Worm (Caenorhabditis elegans): ENCODE measurements around the gene unc-18.
A peak's percentile ranks its signal among the peaks of the same experiment; 100 is the strongest.

Gene unc-18

ce11 chrX:7681965-7682946, at the start of gene unc-18:
Gene unc-18 (plus strand): TSS chrX:7682896.
- TF ChIP-seq unc-62 (GFP tag; optimal IDR thresholded peaks at IDR 0.05) (peak; percentile 47), nhr-12 (tag; optimal IDR thresholded peaks at IDR 0.05) (no peak), ces-1 (GFP tag; optimal IDR thresholded peaks at IDR 0.05) (peak; percentile 83)

ce11 chrX:7636037-7636436, 46.7 kb upstream of the unc-18 start:
- TF ChIP-seq sem-2 (GFP tag; optimal IDR thresholded peaks at IDR 0.05) (no peak), flh-1 (GFP tag; optimal IDR thresholded peaks at IDR 0.05) (no peak), hlh-1 (tag; optimal IDR thresholded peaks at IDR 0.05) (peak; percentile 39), lsy-2 (tag; optimal IDR thresholded peaks at IDR 0.05) (no peak), zip-8 (tag; optimal IDR thresholded peaks at IDR 0.05) (no peak)

- TF ChIP-seq mls-2 (tag; optimal IDR thresholded peaks at IDR 0.05) (no peak), ceh-43 (GFP tag; optimal IDR thresholded peaks at IDR 0.05) (no peak), unc-62 (GFP tag; optimal IDR thresholded peaks at IDR 0.05) (no peak), zip-8 (tag; optimal IDR thresholded peaks at IDR 0.05) (no peak), lin-13 (tag; optimal IDR thresholded peaks at IDR 0.05) (no peak), elt-1 (tag; optimal IDR thresholded peaks at IDR 0.05; ENCODE audit: borderline replicate concordance, insufficient read depth) (no peak), M03D4.4 (tag; optimal IDR thresholded peaks at IDR 0.05) (no peak), bed-3 (GFP tag; optimal IDR thresholded peaks at IDR 0.05) (no peak), ztf-11 (tag; optimal IDR thresholded peaks at IDR 0.05) (no peak), elt-3 (tag; optimal IDR thresholded peaks at IDR 0.05) (no peak), mep-1 (tag; optimal IDR thresholded peaks at IDR 0.05) (no peak), nhr-237 (tag; optimal IDR thresholded peaks at IDR 0.05) (no peak), flh-1 (GFP tag; optimal IDR thresholded peaks at IDR 0.05) (no peak), nhr-76 (tag; optimal IDR thresholded peaks at IDR 0.05) (no peak)
These were observed 43.9 kb upstream of the unc-18 start for ce11 chrX:7638790-7639189.

- no peak for TF ChIP-seq lin-32 (GFP tag; optimal IDR thresholded peaks at IDR 0.05)
- no peak for TF ChIP-seq nhr-237 (tag; optimal IDR thresholded peaks at IDR 0.05)
- TF ChIP-seq pha-4 (tag; optimal IDR thresholded peaks at IDR 0.05) = no peak
- TF ChIP-seq ceh-43 (GFP tag; optimal IDR thresholded peaks at IDR 0.05) = no peak
- no peak for TF ChIP-seq unc-120 (tag; optimal IDR thresholded peaks at IDR 0.05; ENCODE audit: poor library complexity, severe bottlenecking)
- TF ChIP-seq M03D4.4 (tag; optimal IDR thresholded peaks at IDR 0.05) = no peak
- no peak for TF ChIP-seq blmp-1 (tag; optimal IDR thresholded peaks at IDR 0.05)
- no peak for TF ChIP-seq ztf-11 (tag; optimal IDR thresholded peaks at IDR 0.05)
- TF ChIP-seq nhr-12 (tag; optimal IDR thresholded peaks at IDR 0.05) = no peak
- no peak for TF ChIP-seq ceh-83 (GFP tag; optimal IDR thresholded peaks at IDR 0.05)
- TF ChIP-seq mab-5 (tag; optimal IDR thresholded peaks at IDR 0.05) = no peak
- no peak for TF ChIP-seq mls-2 (tag; optimal IDR thresholded peaks at IDR 0.05)
These were observed 42.3 kb upstream of the unc-18 start for ce11 chrX:7640391-7640790.

ce11 chrX:7640811-7641210, 41.9 kb upstream of the unc-18 start:
- peak; percentile 94 for TF ChIP-seq nhr-2 (tag; optimal IDR thresholded peaks at IDR 0.05)
- TF ChIP-seq unc-62 (GFP tag; optimal IDR thresholded peaks at IDR 0.05) = peak; percentile 72
- no peak for TF ChIP-seq cnd-1 (tag; optimal IDR thresholded peaks at IDR 0.05)
- TF ChIP-seq ceh-43 (GFP tag; optimal IDR thresholded peaks at IDR 0.05) = no peak
- TF ChIP-seq nhr-237 (tag; optimal IDR thresholded peaks at IDR 0.05) = no peak
- TF ChIP-seq zip-8 (tag; optimal IDR thresholded peaks at IDR 0.05) = peak; percentile 57
- TF ChIP-seq elt-1 (tag; optimal IDR thresholded peaks at IDR 0.05; ENCODE audit: borderline replicate concordance, insufficient read depth) = peak; percentile 92
- TF ChIP-seq blmp-1 (tag; optimal IDR thresholded peaks at IDR 0.05) = no peak

ce11 chrX:7645313-7645712, 37.4 kb upstream of the unc-18 start, which contains the start of gene F26A10.2:
Gene F26A10.2 (minus strand): TSS chrX:7645413.
- no peak for TF ChIP-seq ceh-43 (GFP tag; optimal IDR thresholded peaks at IDR 0.05)
- no peak for TF ChIP-seq nhr-28 (tag; optimal IDR thresholded peaks at IDR 0.05)
- TF ChIP-seq ztf-11 (tag; optimal IDR thresholded peaks at IDR 0.05) = no peak
- TF ChIP-seq ceh-83 (GFP tag; optimal IDR thresholded peaks at IDR 0.05) = no peak
- no peak for TF ChIP-seq ham-2 (GFP tag; optimal IDR thresholded peaks at IDR 0.05)
- TF ChIP-seq zip-8 (tag; optimal IDR thresholded peaks at IDR 0.05) = no peak
- TF ChIP-seq ces-1 (GFP tag; optimal IDR thresholded peaks at IDR 0.05) = no peak
- TF ChIP-seq nhr-76 (tag; optimal IDR thresholded peaks at IDR 0.05) = no peak
- TF ChIP-seq mab-5 (tag; optimal IDR thresholded peaks at IDR 0.05) = no peak

All from whole organism, mixed stage, embryonic.